Fruit fly (Drosophila melanogaster): Measurements from ENCODE around the gene sloth2.

DNA sequence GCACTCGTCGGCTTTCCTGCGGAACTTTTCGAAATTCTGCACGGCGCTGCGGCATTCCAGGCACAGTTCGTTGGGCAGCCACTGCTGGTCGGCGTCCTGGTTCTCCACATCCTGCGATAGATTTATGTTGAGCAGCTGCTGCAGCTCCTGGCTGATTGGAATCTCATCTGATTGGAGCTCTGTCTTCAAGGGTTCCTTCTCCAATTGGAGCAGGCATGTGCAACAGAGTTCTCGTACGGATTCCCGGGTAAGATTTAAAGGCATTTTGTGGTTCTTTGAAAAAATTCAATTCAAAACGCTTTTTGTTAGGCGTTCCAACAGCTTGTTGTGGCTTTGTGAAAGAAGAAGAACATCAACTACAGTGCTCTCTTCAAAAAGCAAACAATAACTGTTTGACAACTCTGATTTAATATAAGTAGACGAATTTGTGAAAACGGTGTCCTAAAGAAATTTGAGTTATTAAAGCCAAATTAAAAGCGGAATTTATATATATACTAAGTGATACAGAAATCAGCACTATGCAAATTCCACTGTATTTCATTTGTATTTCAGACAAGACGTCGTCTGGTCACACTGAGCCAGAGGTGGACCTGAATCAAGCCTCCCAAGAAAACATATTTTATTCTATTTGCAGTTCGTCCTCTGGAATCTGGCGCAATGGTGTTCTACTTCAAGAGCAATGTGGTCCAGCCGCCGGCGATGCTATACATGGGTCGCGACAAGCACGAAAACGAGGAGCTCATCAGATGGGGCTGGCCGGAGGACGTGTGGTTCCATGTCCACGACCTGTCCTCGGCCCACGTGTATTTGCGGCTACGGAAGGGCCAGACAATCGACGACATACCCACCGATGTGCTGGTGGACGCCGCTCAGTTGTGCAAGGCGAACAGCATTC lies 2.4 kb downstream of the sloth2 start, which contains the start of the genes CG3032 and CG4593:
- peak; percentile 23; the same call in 1 of the 2 replicates for TF ChIP-seq CG13287 (GFP tag; IDR thresholded peaks at IDR 0.05; ENCODE audit: partially characterized antibody)
- peak; percentile 45 for TF ChIP-seq Myb (GFP tag; optimal IDR thresholded peaks at IDR 0.05)
- TF ChIP-seq slbo (GFP tag; IDR thresholded peaks at IDR 0.05) = peak; percentile 96
- no peak for TF ChIP-seq hbn (GFP tag; IDR thresholded peaks at IDR 0.05; ENCODE audit: partially characterized antibody)
- peak; percentile 90 for TF ChIP-seq Mrtf (GFP tag; IDR thresholded peaks at IDR 0.05)
- TF ChIP-seq Abd-B (GFP tag; optimal IDR thresholded peaks at IDR 0.05) = peak; percentile 75
- peak; percentile 27 for TF ChIP-seq CG33557 (GFP tag; optimal IDR thresholded peaks at IDR 0.05)
- TF ChIP-seq org-1 (GFP tag; optimal IDR thresholded peaks at IDR 0.05) = peak; percentile 40
- peak; percentile 4 for TF ChIP-seq CG12236 (GFP tag; optimal IDR thresholded peaks at IDR 0.05)
- TF ChIP-seq slp2 (GFP tag; optimal IDR thresholded peaks at IDR 0.05) = peak; percentile 47
- no peak for TF ChIP-seq usp (GFP tag; optimal IDR thresholded peaks at IDR 0.05)
- TF ChIP-seq h (optimal IDR thresholded peaks at IDR 0.05) = no peak
